Worm (Caenorhabditis elegans) whole organism, midembryonic: Measurements from ENCODE around the gene F21C10.6.

Source experiments
- flt-1 ChIP-seq: fragments of 200-800 bp; sonication (Bioruptor generic); IDR thresholded peaks from 2 replicates; pipeline ENCODE4 v1.3.6; 2022; ENCODE audit warnings: missing genetic modification characterization, missing compliant biosample characterization
- med-1 ChIP-seq: sonication (generic microtip); optimal IDR thresholded peaks from 2 replicates; lab custom pipeline; 2017; ENCODE audit warnings: missing genetic modification characterization, mild to moderate bottlenecking, missing compliant biosample characterization, antibody characterized with exemption, missing genetic modification reagents; ENCODE audit not compliant: insufficient read depth
- ref-1 ChIP-seq: fragments of 200-800 bp; sonication (Bioruptor generic); conservative IDR thresholded peaks from 2 replicates; pipeline ENCODE4 v1.3.6; 2022; ENCODE audit warnings: missing genetic modification reagents, missing genetic modification characterization, missing compliant biosample characterization

DNA sequence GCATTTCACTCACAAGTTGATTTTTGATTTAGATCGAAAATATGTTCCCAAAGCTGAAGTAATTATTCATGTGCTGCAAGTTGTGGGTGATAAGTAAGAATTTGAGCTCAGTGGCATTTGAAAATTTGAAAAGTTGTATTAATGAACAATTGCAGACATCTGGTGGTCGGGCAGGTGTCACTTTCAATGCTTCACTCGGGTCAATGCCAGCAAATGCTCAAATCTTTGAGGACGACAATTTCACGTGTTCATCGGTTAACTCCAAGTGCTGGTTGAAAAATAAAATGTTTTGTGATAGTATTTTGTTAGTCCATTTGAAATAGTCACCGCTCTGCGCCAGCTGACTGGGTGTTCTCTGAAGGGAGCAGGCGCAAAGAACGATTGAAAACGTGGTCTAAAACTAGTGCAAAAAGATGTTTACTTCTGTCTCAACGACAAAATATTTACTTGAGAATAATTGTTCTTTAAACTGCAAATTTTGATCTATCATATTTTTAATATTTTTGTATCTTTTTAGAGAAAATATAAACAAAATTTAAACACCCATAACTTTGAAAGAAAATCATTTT is 30.1 kb upstream of the F21C10.6 start:
- TF ChIP-seq med-1, result no peak
- no peak for TF ChIP-seq ref-1 (GFP tag; lab: Robert Waterston, UW)
- no peak for TF ChIP-seq flt-1 (GFP tag; lab: Robert Waterston, UW)
